Worm (Caenorhabditis elegans): ENCODE results near the gene exh-1.

Gene exh-1

ce11 chrV:3171625-3172024 is 14.7 kb downstream of the exh-1 start:
- TF ChIP-seq dao-5 (tag; optimal IDR thresholded peaks at IDR 0.05) (no peak), W03F9.2 (tag; optimal IDR thresholded peaks at IDR 0.05) (no peak), him-1 (tag; optimal IDR thresholded peaks at IDR 0.05) (no peak)

- TF ChIP-seq dao-5 (tag; optimal IDR thresholded peaks at IDR 0.05) = no peak
- no peak for TF ChIP-seq W03F9.2 (tag; optimal IDR thresholded peaks at IDR 0.05)
- no peak for TF ChIP-seq him-1 (tag; optimal IDR thresholded peaks at IDR 0.05)
Measured at ce11 chrV:3176161-3176560, 19.3 kb downstream of the exh-1 start, which contains the start of gene srab-8. srab-8 (plus strand) TSS chrV:3176461.

- TF ChIP-seq W03F9.2 (tag; optimal IDR thresholded peaks at IDR 0.05) (no peak), dao-5 (tag; optimal IDR thresholded peaks at IDR 0.05) (no peak), him-1 (tag; optimal IDR thresholded peaks at IDR 0.05) (no peak)
Measured at ce11 chrV:3185855-3186254, 29.0 kb downstream of the exh-1 start.

- TF ChIP-seq W03F9.2 (tag; optimal IDR thresholded peaks at IDR 0.05) = no peak
- TF ChIP-seq him-1 (tag; optimal IDR thresholded peaks at IDR 0.05) = no peak
- no peak for TF ChIP-seq dao-5 (tag; optimal IDR thresholded peaks at IDR 0.05)
Measured at ce11 chrV:3188043-3188442, 31.2 kb downstream of the exh-1 start, which contains the start of gene lag-2. lag-2 (plus strand) TSS chrV:3188343.

ce11 chrV:3193091-3193608 is 36.3 kb downstream of the exh-1 start, which contains the start of the genes Y73C8B.3 and Y73C8B.9:
Y73C8B.3 (minus strand) TSS chrV:3193237.
Y73C8B.9 (plus strand) TSS chrV:3193558.
- no peak for TF ChIP-seq dao-5 (tag; optimal IDR thresholded peaks at IDR 0.05)
- no peak for TF ChIP-seq W03F9.2 (tag; optimal IDR thresholded peaks at IDR 0.05)
- TF ChIP-seq him-1 (tag; optimal IDR thresholded peaks at IDR 0.05) = no peak

ce11 chrV:3194952-3195450 is 38.1 kb downstream of the exh-1 start, which contains the start of gene Y73C8B.2:
Y73C8B.2 (minus strand) TSS chrV:3195002.
- TF ChIP-seq W03F9.2 (tag; optimal IDR thresholded peaks at IDR 0.05) = no peak
- TF ChIP-seq dao-5 (tag; optimal IDR thresholded peaks at IDR 0.05) = no peak
- no peak for TF ChIP-seq him-1 (tag; optimal IDR thresholded peaks at IDR 0.05)

- TF ChIP-seq him-1 (tag; optimal IDR thresholded peaks at IDR 0.05) (no peak), dao-5 (tag; optimal IDR thresholded peaks at IDR 0.05) (no peak), W03F9.2 (tag; optimal IDR thresholded peaks at IDR 0.05) (no peak)
Measured at ce11 chrV:3195814-3196213, 38.9 kb downstream of the exh-1 start.

- TF ChIP-seq dao-5 (tag; optimal IDR thresholded peaks at IDR 0.05) (no peak), W03F9.2 (tag; optimal IDR thresholded peaks at IDR 0.05) (no peak), him-1 (tag; optimal IDR thresholded peaks at IDR 0.05) (no peak)
Measured at ce11 chrV:3196832-3197329, 40.0 kb downstream of the exh-1 start, which contains the start of the genes Y73C8B.1 and Y73C8B.5. Y73C8B.1 (minus strand) TSS chrV:3196882. Y73C8B.5 (plus strand) TSS chrV:3197268.

ce11 chrV:3200323-3200722 is 43.4 kb downstream of the exh-1 start, which contains the start of gene K08D9.4:
K08D9.4 (minus strand) TSS chrV:3200423.
- TF ChIP-seq dao-5 (tag; optimal IDR thresholded peaks at IDR 0.05) = no peak
- no peak for TF ChIP-seq W03F9.2 (tag; optimal IDR thresholded peaks at IDR 0.05)
- no peak for TF ChIP-seq him-1 (tag; optimal IDR thresholded peaks at IDR 0.05)

ce11 chrV:3204433-3204832 is 47.5 kb downstream of the exh-1 start:
- TF ChIP-seq W03F9.2 (tag; optimal IDR thresholded peaks at IDR 0.05) = no peak
- no peak for TF ChIP-seq him-1 (tag; optimal IDR thresholded peaks at IDR 0.05)
- no peak for TF ChIP-seq dao-5 (tag; optimal IDR thresholded peaks at IDR 0.05)
